Worm (Caenorhabditis elegans) whole organism, L3 larva: ENCODE measurements around the gene daf-5.

Source experiments
- R02D3.7 ChIP-seq: fragments of 150-350 bp; optimal IDR thresholded peaks from 2 replicates; lab custom pipeline; 2014; ENCODE audit warnings: missing biosample characterization, missing genetic modification characterization
- aly-2 ChIP-seq: fragments of 150-350 bp; optimal IDR thresholded peaks from 2 replicates; lab custom pipeline; 2014; ENCODE audit warnings: missing biosample characterization, missing genetic modification characterization
- ama-1 ChIP-seq: fragments of 150-350 bp; optimal IDR thresholded peaks from 2 replicates; lab custom pipeline; 2018
- ceh-16 ChIP-seq: sonication (generic microtip); optimal IDR thresholded peaks from 2 replicates; lab custom pipeline; 2017; ENCODE audit warnings: missing biosample characterization, missing genetic modification characterization
- ceh-28 ChIP-seq: fragments of 150-350 bp; optimal IDR thresholded peaks from 2 replicates; lab custom pipeline; 2014; ENCODE audit warnings: missing biosample characterization, missing genetic modification reagents, missing genetic modification characterization
- ceh-82 ChIP-seq: fragments of 150-350 bp; optimal IDR thresholded peaks from 2 replicates; lab custom pipeline; 2014; ENCODE audit warnings: missing biosample characterization, missing genetic modification characterization
- ceh-9 ChIP-seq: sonication (generic microtip); optimal IDR thresholded peaks from 2 replicates; lab custom pipeline; 2018; ENCODE audit warnings: missing biosample characterization, missing genetic modification characterization
- egl-27 ChIP-seq: sonication (generic microtip); optimal IDR thresholded peaks from 4 replicates; lab custom pipeline; 2017; ENCODE audit warnings: missing biosample characterization, missing genetic modification reagents, missing genetic modification characterization
- elt-1 ChIP-seq: fragments of 150-350 bp; optimal IDR thresholded peaks from 2 replicates; lab custom pipeline; 2014; ENCODE audit warnings: missing biosample characterization, missing genetic modification characterization
- elt-2 ChIP-seq: sonication (generic microtip); optimal IDR thresholded peaks from 2 replicates; lab custom pipeline; 2016; ENCODE audit warnings: missing genetic modification reagents, mild to moderate bottlenecking, missing genetic modification characterization, missing compliant biosample characterization
- elt-3 ChIP-seq, 3 experiments: fragments of 150-350 bp in 1 of 3; sonication (generic microtip) in 2 of 3; optimal IDR thresholded peaks; 2 replicates in 2 of 3; 4 replicates in 1 of 3; lab custom pipeline; 2014 to 2017; ENCODE audit warnings: missing biosample characterization in 3 of 3, missing genetic modification characterization in 3 of 3
- eor-1 ChIP-seq, 2 experiments: fragments of 150-350 bp; optimal IDR thresholded peaks; 2 replicates each; lab custom pipeline; 2014 to 2018; ENCODE audit warnings: missing biosample characterization in 2 of 2, missing genetic modification characterization in 2 of 2
- fkh-10 ChIP-seq: sonication (generic microtip); optimal IDR thresholded peaks from 2 replicates; lab custom pipeline; 2017; ENCODE audit warnings: missing biosample characterization, missing genetic modification reagents, missing genetic modification characterization
- fos-1 ChIP-seq: fragments of 150-350 bp; optimal IDR thresholded peaks from 2 replicates; lab custom pipeline; 2014; ENCODE audit warnings: missing biosample characterization, missing genetic modification characterization
- hmg-11 ChIP-seq: sonication (generic microtip); optimal IDR thresholded peaks from 2 replicates; lab custom pipeline; 2016; ENCODE audit warnings: missing genetic modification characterization, missing compliant biosample characterization
- lin-39 ChIP-seq: fragments of 150-350 bp; optimal IDR thresholded peaks from 2 replicates; lab custom pipeline; 2018; ENCODE audit warnings: missing biosample characterization, missing genetic modification reagents, missing genetic modification characterization
- mdl-1 ChIP-seq: fragments of 150-350 bp; optimal IDR thresholded peaks from 2 replicates; lab custom pipeline; 2014; ENCODE audit warnings: missing biosample characterization, missing genetic modification characterization
- mml-1 ChIP-seq: fragments of 150-350 bp; sonication (generic microtip); optimal IDR thresholded peaks from 3 replicates; lab custom pipeline; 2014; ENCODE audit warnings: missing biosample characterization, missing genetic modification characterization
- nfya-1 ChIP-seq: sonication (generic microtip); optimal IDR thresholded peaks from 2 replicates; lab custom pipeline; 2017; ENCODE audit warnings: missing genetic modification characterization, mild to moderate bottlenecking, missing compliant biosample characterization, antibody characterized with exemption, moderate library complexity; ENCODE audit not compliant: insufficient read depth
- nhr-11 ChIP-seq: fragments of 150-350 bp; optimal IDR thresholded peaks from 2 replicates; lab custom pipeline; 2014; ENCODE audit warnings: missing biosample characterization, missing genetic modification characterization
- nhr-12 ChIP-seq: fragments of 150-350 bp; optimal IDR thresholded peaks from 2 replicates; lab custom pipeline; 2014; ENCODE audit warnings: missing biosample characterization, missing genetic modification characterization
- nhr-23 ChIP-seq: fragments of 150-350 bp; optimal IDR thresholded peaks from 2 replicates; lab custom pipeline; 2014; ENCODE audit warnings: missing biosample characterization, missing genetic modification reagents, missing genetic modification characterization
- nhr-237 ChIP-seq: fragments of 150-350 bp; optimal IDR thresholded peaks from 2 replicates; lab custom pipeline; 2014; ENCODE audit warnings: missing biosample characterization, missing genetic modification characterization
- nhr-25 ChIP-seq: sonication (generic microtip); optimal IDR thresholded peaks from 2 replicates; lab custom pipeline; 2017; ENCODE audit warnings: missing biosample characterization, missing genetic modification characterization
- nhr-28 ChIP-seq: fragments of 150-350 bp; optimal IDR thresholded peaks from 2 replicates; lab custom pipeline; 2014; ENCODE audit warnings: missing biosample characterization, missing genetic modification characterization
- nhr-43 ChIP-seq: sonication (generic microtip); optimal IDR thresholded peaks from 2 replicates; lab custom pipeline; 2016; ENCODE audit warnings: mild to moderate bottlenecking, missing genetic modification characterization, missing compliant biosample characterization; ENCODE audit not compliant: poor library complexity, severe bottlenecking
- nhr-76 ChIP-seq: fragments of 150-350 bp; sonication (generic microtip); optimal IDR thresholded peaks from 5 replicates; lab custom pipeline; 2014; ENCODE audit warnings: missing biosample characterization, missing genetic modification characterization
- nhr-77 ChIP-seq: fragments of 150-350 bp; optimal IDR thresholded peaks from 2 replicates; lab custom pipeline; 2014; ENCODE audit warnings: missing biosample characterization, missing genetic modification characterization
- pha-4 ChIP-seq: fragments of 150-350 bp; optimal IDR thresholded peaks from 2 replicates; lab custom pipeline; 2014; ENCODE audit warnings: missing biosample characterization, missing genetic modification reagents, missing genetic modification characterization
- pqm-1 ChIP-seq: fragments of 150-350 bp; optimal IDR thresholded peaks from 2 replicates; lab custom pipeline; 2017; ENCODE audit warnings: missing biosample characterization, missing genetic modification characterization, inconsistent platforms
- sea-2 ChIP-seq: fragments of 150-350 bp; sonication (generic microtip); optimal IDR thresholded peaks from 4 replicates; lab custom pipeline; 2014; ENCODE audit warnings: missing biosample characterization, missing genetic modification reagents, missing genetic modification characterization
- skn-1 ChIP-seq: fragments of 150-350 bp; optimal IDR thresholded peaks from 2 replicates; lab custom pipeline; 2014; ENCODE audit warnings: missing biosample characterization, missing genetic modification characterization
- snpc-4 ChIP-seq: fragments of 150-350 bp; optimal IDR thresholded peaks from 2 replicates; lab custom pipeline; 2014; ENCODE audit warnings: missing biosample characterization, missing genetic modification characterization
- unc-39 ChIP-seq: sonication (generic microtip); optimal IDR thresholded peaks from 4 replicates; lab custom pipeline; 2017; ENCODE audit warnings: missing biosample characterization, missing genetic modification characterization
- unc-62 ChIP-seq: fragments of 150-350 bp; sonication (generic microtip); optimal IDR thresholded peaks from 4 replicates; lab custom pipeline; 2014; ENCODE audit warnings: missing biosample characterization, missing genetic modification reagents, missing genetic modification characterization
- zag-1 ChIP-seq: fragments of 150-350 bp; optimal IDR thresholded peaks from 2 replicates; lab custom pipeline; 2014; ENCODE audit warnings: missing biosample characterization, missing genetic modification characterization

The daf-5 gene

DNA sequence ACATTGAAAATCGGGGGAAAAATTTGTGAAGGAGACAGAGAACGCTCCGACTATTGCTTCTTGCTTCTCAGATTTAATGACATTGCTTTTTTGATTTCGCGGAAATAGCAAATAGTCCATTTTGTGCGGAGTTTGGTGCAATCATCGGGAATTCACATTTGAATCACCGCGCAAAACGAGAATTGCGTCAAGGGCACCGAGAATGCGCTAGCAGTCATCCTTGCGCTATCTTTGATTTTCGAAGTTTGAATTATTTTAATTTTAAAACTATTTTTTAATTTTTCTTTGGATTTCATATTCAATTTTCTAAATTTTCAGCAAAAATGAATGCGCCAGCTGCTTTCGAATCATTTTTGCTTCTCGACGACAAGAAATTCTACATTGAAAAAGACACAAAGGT lies 7.7 kb upstream of the daf-5 start, which contains the start of gene rpb-11 (continued):
- TF ChIP-seq fkh-10 (GFP tag; lab: Kevin White, UChicago), result peak; percentile 81
- no peak for TF ChIP-seq elt-3 (tag; optimal IDR thresholded peaks at IDR 0.05; lab: Kevin White, UChicago)
- TF ChIP-seq aly-2 (tag; lab: Kevin White, UChicago), result peak; percentile 56
- TF ChIP-seq sea-2, result no peak
- TF ChIP-seq nhr-43 (tag; lab: Kevin White, UChicago), result peak; percentile 90
- TF ChIP-seq hmg-11 (tag; lab: Kevin White, UChicago), result peak; percentile 58
- no peak for TF ChIP-seq nhr-11 (tag; lab: Kevin White, UChicago)
- TF ChIP-seq elt-1 (tag; lab: Kevin White, UChicago), result peak; percentile 66
- TF ChIP-seq egl-27 (tag; lab: Kevin White, UChicago), result no peak
- TF ChIP-seq elt-2 (tag; lab: Kevin White, UChicago), result peak; percentile 72
- peak; percentile 44 for TF ChIP-seq zag-1 (tag; lab: Kevin White, UChicago)
- peak; percentile 98 for TF ChIP-seq pha-4 (tag; lab: Kevin White, UChicago)
- peak; percentile 80 for TF ChIP-seq ceh-82
- peak; percentile 97 for TF ChIP-seq nhr-23
- TF ChIP-seq nhr-237 (tag; lab: Kevin White, UChicago), result no peak
- peak; percentile 85 for TF ChIP-seq skn-1 (tag; lab: Kevin White, UChicago)
- TF ChIP-seq ceh-28 (tag; lab: Kevin White, UChicago), result peak; percentile 81
- no peak for TF ChIP-seq fos-1 (tag; lab: Kevin White, UChicago)
- peak; percentile 93 for TF ChIP-seq nfya-1 (tag; lab: Kevin White, UChicago)
- no peak for TF ChIP-seq mml-1 (tag; lab: Kevin White, UChicago)
- TF ChIP-seq ceh-9 (tag; lab: Kevin White, UChicago), result no peak
- TF ChIP-seq nhr-25 (tag; lab: Kevin White, UChicago), result peak; percentile 84
- TF ChIP-seq, all 47 proteins: peak for 24

DNA sequence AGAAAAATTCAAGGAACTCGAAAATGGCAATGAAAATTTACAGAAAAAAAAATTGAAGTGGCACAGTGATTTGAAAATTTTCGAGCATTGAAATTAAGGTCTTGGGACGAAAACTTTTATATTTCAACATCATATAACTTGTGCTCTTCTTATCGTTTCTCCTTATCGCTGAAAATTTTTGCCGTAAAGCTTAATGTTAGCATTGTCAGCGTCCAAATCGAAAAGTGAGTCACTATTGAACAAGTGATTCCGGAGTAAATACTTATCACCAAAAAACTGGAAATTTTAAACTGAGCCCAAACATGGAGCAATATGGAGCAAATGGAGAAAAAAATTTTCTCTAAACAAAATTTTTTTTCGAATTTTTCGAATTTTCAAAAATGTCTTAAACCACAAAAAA lies 3.6 kb upstream of the daf-5 start:
- TF ChIP-seq mdl-1 (tag; lab: Kevin White, UChicago) (no peak), lin-39 (tag; lab: Kevin White, UChicago) (no peak), egl-27 (tag; lab: Kevin White, UChicago) (no peak), pqm-1 (tag; lab: Kevin White, UChicago) (peak; percentile 48), unc-62 (GFP tag; lab: Kevin White, UChicago) (no peak), nhr-23 (no peak), nhr-76 (tag; lab: Kevin White, UChicago) (no peak), elt-2 (tag; lab: Kevin White, UChicago) (peak; percentile 74)

DNA sequence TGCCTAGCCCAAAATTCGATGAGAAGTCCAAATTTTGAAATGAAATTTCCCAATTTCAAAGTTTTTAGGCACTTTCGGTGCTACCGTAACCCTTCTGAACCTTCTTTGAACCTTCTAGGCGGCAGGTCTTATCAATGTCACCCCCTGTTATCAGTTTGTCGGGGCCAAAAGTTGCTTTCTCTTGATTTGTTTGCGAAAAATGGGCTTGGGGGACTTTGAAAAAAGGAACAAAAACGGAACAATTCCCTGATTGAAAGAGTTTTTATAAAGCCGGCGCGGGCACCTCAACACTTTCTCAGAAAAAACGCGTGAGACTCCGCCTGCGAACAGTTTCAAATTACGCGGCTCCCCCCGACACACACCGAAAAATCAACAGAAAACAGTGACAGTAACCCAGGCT lies 1.0 kb upstream of the daf-5 start:
- TF ChIP-seq snpc-4 (tag; lab: Kevin White, UChicago) (no peak), elt-2 (tag; lab: Kevin White, UChicago) (peak; percentile 60)
- TF ChIP-seq, all 47 proteins: peak for 1

DNA sequence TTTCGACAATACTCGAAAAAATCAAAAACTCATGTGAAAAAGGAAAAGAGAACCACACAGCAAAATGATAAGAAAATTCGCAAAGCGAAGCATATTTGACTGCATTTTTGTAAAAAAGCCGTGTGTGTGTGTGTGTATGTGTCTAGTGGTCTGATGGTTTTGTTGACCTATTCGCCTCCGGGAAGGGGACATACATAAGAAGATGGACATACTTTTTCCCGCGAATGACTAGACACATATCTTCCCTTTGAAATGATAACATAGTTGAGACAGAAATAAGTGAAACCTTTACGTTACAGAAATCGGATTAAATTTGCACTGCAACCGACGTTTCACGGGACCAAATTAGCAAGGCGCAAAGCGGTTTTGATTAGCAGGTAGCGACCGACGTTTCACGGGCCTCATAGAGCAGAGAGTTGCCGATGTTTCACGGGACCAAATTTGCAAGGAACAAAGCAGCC lies 600 bp downstream of the daf-5 start:
- TF ChIP-seq nhr-28 (tag; lab: Kevin White, UChicago), result no peak
- TF ChIP-seq nhr-12 (tag; lab: Kevin White, UChicago), result no peak
- no peak for TF ChIP-seq aly-2 (tag; lab: Kevin White, UChicago)
- no peak for TF ChIP-seq nhr-77 (tag; lab: Kevin White, UChicago)
- no peak for TF ChIP-seq fos-1 (tag; lab: Kevin White, UChicago)
- no peak for TF ChIP-seq R02D3.7
- no peak for TF ChIP-seq ama-1 (lab: Kevin White, UChicago)
- TF ChIP-seq nhr-11 (tag; lab: Kevin White, UChicago), result no peak
- peak; percentile 39 for TF ChIP-seq pha-4 (tag; lab: Kevin White, UChicago)
- no peak for TF ChIP-seq unc-62 (GFP tag; lab: Kevin White, UChicago)
- peak; percentile 17 for TF ChIP-seq nhr-23
- TF ChIP-seq elt-2 (tag; lab: Kevin White, UChicago), result peak; percentile 54
- TF ChIP-seq hmg-11 (tag; lab: Kevin White, UChicago), result no peak
- TF ChIP-seq ceh-16, result no peak
- TF ChIP-seq egl-27 (tag; lab: Kevin White, UChicago), result no peak
- peak; percentile 31 for TF ChIP-seq pqm-1 (tag; lab: Kevin White, UChicago)
- no peak for TF ChIP-seq unc-39 (tag; lab: Kevin White, UChicago)
- no peak for TF ChIP-seq eor-1 (tag; optimal IDR thresholded peaks at IDR 0.05; lab: Kevin White, UChicago)
